Fruit fly (Drosophila melanogaster) whole organism, embryonic: ENCODE results near the gene CG42728.

Source experiments
- CG10209 ChIP-seq: fragments of 200-800 bp; sonication (Bioruptor generic); optimal IDR thresholded peaks from 3 replicates; lab custom pipeline; 2017; ENCODE audit warnings: missing biosample characterization, mild to moderate bottlenecking, missing genetic modification characterization, missing genetic modification reagents
- CG12236 ChIP-seq: fragments of 200-800 bp; sonication (Bioruptor generic); optimal IDR thresholded peaks from 2 replicates; lab custom pipeline; 2016; ENCODE audit warnings: missing biosample characterization, missing genetic modification characterization
- CG12942 ChIP-seq: fragments of 200-800 bp; sonication (Bioruptor generic); optimal IDR thresholded peaks from 3 replicates; lab custom pipeline; 2016; ENCODE audit warnings: missing biosample characterization, missing genetic modification characterization
- CG13775 ChIP-seq: fragments of 200-800 bp; sonication (Bioruptor generic); optimal IDR thresholded peaks from 3 replicates; lab custom pipeline; 2017; ENCODE audit warnings: missing biosample characterization, mild to moderate bottlenecking, missing genetic modification characterization
- CG1603 ChIP-seq: fragments of 200-800 bp; sonication (Bioruptor generic); optimal IDR thresholded peaks from 2 replicates; lab custom pipeline; 2019; ENCODE audit warnings: missing biosample characterization, mild to moderate bottlenecking, missing genetic modification characterization, moderate library complexity
- CG18619 ChIP-seq: fragments of 200-800 bp; sonication (Bioruptor generic); optimal IDR thresholded peaks from 3 replicates; lab custom pipeline; 2017; ENCODE audit warnings: missing biosample characterization, mild to moderate bottlenecking, missing genetic modification characterization
- CG2199 ChIP-seq: fragments of 200-800 bp; sonication (Bioruptor generic); IDR thresholded peaks from 3 replicates; pipeline ENCODE4 v1.3.6; 2022; ENCODE audit warnings: missing biosample characterization, missing genetic modification characterization
- CG2678 ChIP-seq: fragments of 200-800 bp; sonication (Bioruptor generic); optimal IDR thresholded peaks from 3 replicates; lab custom pipeline; 2019; ENCODE audit warnings: missing biosample characterization, mild to moderate bottlenecking, missing genetic modification characterization, moderate library complexity
- CG2889 ChIP-seq: fragments of 200-800 bp; sonication (Bioruptor generic); IDR thresholded peaks from 3 replicates; pipeline ENCODE4 v1.3.6; 2022; ENCODE audit warnings: missing biosample characterization, missing genetic modification characterization
- CG31441 ChIP-seq: fragments of 200-800 bp; sonication (Bioruptor generic); IDR thresholded peaks from 2 replicates; pipeline ENCODE4 v1.3.6; 2022; ENCODE audit warnings: missing biosample characterization, missing genetic modification characterization
- CG3163 ChIP-seq: fragments of 200-800 bp; sonication (Bioruptor generic); optimal IDR thresholded peaks from 3 replicates; lab custom pipeline; 2016; ENCODE audit warnings: missing biosample characterization, missing genetic modification characterization
- CG33557 ChIP-seq: fragments of 200-800 bp; sonication (Bioruptor generic); optimal IDR thresholded peaks from 2 replicates; lab custom pipeline; 2019; ENCODE audit warnings: missing biosample characterization, mild to moderate bottlenecking, missing genetic modification characterization, moderate library complexity
- CG4820 ChIP-seq: fragments of 200-800 bp; sonication (Bioruptor generic); optimal IDR thresholded peaks from 3 replicates; lab custom pipeline; 2016; ENCODE audit warnings: missing biosample characterization, missing genetic modification characterization
- CG5245 ChIP-seq: fragments of 200-800 bp; sonication (Bioruptor generic); optimal IDR thresholded peaks from 3 replicates; lab custom pipeline; 2016; ENCODE audit warnings: missing biosample characterization, missing genetic modification characterization
- CG6683 ChIP-seq: fragments of 200-800 bp; sonication (Bioruptor generic); optimal IDR thresholded peaks from 2 replicates; lab custom pipeline; 2017; ENCODE audit warnings: missing biosample characterization, mild to moderate bottlenecking, missing genetic modification characterization, missing genetic modification reagents
- CG7745 ChIP-seq: fragments of 200-800 bp; sonication (Bioruptor generic); optimal IDR thresholded peaks from 2 replicates; lab custom pipeline; 2018; ENCODE audit warnings: missing biosample characterization, mild to moderate bottlenecking, missing genetic modification characterization, moderate library complexity
- CG7928 ChIP-seq: fragments of 200-800 bp; sonication (Bioruptor generic); optimal IDR thresholded peaks from 2 replicates; lab custom pipeline; 2017; ENCODE audit warnings: missing biosample characterization, mild to moderate bottlenecking, missing genetic modification characterization
- CG7963 ChIP-seq: fragments of 200-800 bp; sonication (Bioruptor generic); IDR thresholded peaks from 3 replicates; pipeline ENCODE4 v1.3.6; 2022; ENCODE audit warnings: missing biosample characterization, missing genetic modification characterization; ENCODE audit not compliant: partially characterized antibody
- CG8765 ChIP-seq: fragments of 200-800 bp; sonication (Bioruptor generic); IDR thresholded peaks from 2 replicates; pipeline ENCODE4 v1.3.6; 2022; ENCODE audit warnings: missing biosample characterization, missing genetic modification characterization
- CG9215 ChIP-seq: fragments of 200-800 bp; sonication (Bioruptor generic); IDR thresholded peaks from 2 replicates; pipeline ENCODE4 v1.3.6; 2022; ENCODE audit warnings: missing biosample characterization, missing genetic modification characterization
- CG9932 ChIP-seq: fragments of 200-800 bp; sonication (Bioruptor generic); IDR thresholded peaks from 2 replicates; pipeline ENCODE4 v1.3.6; 2022; ENCODE audit warnings: missing biosample characterization, missing genetic modification characterization
- Dref ChIP-seq: fragments of 200-800 bp; sonication (Bioruptor generic); IDR thresholded peaks from 2 replicates; pipeline ENCODE4 v1.3.6; 2022; ENCODE audit warnings: missing biosample characterization, missing genetic modification characterization
- ERR ChIP-seq: fragments of 200-800 bp; sonication (Bioruptor generic); optimal IDR thresholded peaks from 2 replicates; lab custom pipeline; 2016; ENCODE audit warnings: missing biosample characterization, missing genetic modification characterization
- Fer2 ChIP-seq: fragments of 200-800 bp; sonication (Bioruptor generic); optimal IDR thresholded peaks from 2 replicates; lab custom pipeline; 2018; ENCODE audit warnings: missing biosample characterization, mild to moderate bottlenecking, missing genetic modification characterization, moderate library complexity
- HHEX ChIP-seq: fragments of 200-800 bp; sonication (Bioruptor generic); optimal IDR thresholded peaks from 3 replicates; lab custom pipeline; 2017; ENCODE audit warnings: missing biosample characterization, mild to moderate bottlenecking, missing genetic modification characterization, missing genetic modification reagents
- Hsf ChIP-seq: fragments of 200-800 bp; sonication (Bioruptor generic); optimal IDR thresholded peaks from 3 replicates; lab custom pipeline; 2016; ENCODE audit warnings: missing biosample characterization, missing genetic modification characterization
- Mrtf ChIP-seq: fragments of 200-800 bp; sonication (Bioruptor generic); IDR thresholded peaks from 3 replicates; pipeline ENCODE4 v1.3.6; 2022; ENCODE audit warnings: missing biosample characterization, missing genetic modification characterization
- Opbp ChIP-seq: fragments of 200-800 bp; sonication (Bioruptor generic); IDR thresholded peaks from 3 replicates; pipeline ENCODE4 v1.3.6; 2022; ENCODE audit warnings: missing biosample characterization, missing genetic modification characterization; ENCODE audit not compliant: partially characterized antibody
- Ravus ChIP-seq: fragments of 200-800 bp; sonication (Bioruptor generic); IDR thresholded peaks from 2 replicates; pipeline ENCODE4 v1.3.6; 2022; ENCODE audit warnings: missing biosample characterization, missing genetic modification characterization
- YL-1 ChIP-seq: fragments of 200-800 bp; sonication (Bioruptor generic); optimal IDR thresholded peaks from 3 replicates; lab custom pipeline; 2017; ENCODE audit warnings: missing biosample characterization, mild to moderate bottlenecking, missing genetic modification characterization
- abd-A ChIP-seq: fragments of 200-800 bp; sonication (Bioruptor generic); optimal IDR thresholded peaks from 3 replicates; lab custom pipeline; 2019; ENCODE audit warnings: missing biosample characterization, mild to moderate bottlenecking, missing genetic modification characterization, moderate library complexity
- cato ChIP-seq: fragments of 200-800 bp; sonication (Bioruptor generic); optimal IDR thresholded peaks from 2 replicates; lab custom pipeline; 2016; ENCODE audit warnings: missing biosample characterization, missing genetic modification characterization, borderline replicate concordance
- chif ChIP-seq, 2 experiments: fragments of 200-800 bp; sonication (Bioruptor generic); optimal IDR thresholded peaks; 3 replicates each; lab custom pipeline; 2016; ENCODE audit warnings: missing biosample characterization in 2 of 2, missing genetic modification characterization in 2 of 2
- chinmo ChIP-seq: fragments of 200-800 bp; sonication (Bioruptor generic); IDR thresholded peaks from 4 replicates; pipeline ENCODE4 v1.3.6; 2022; ENCODE audit warnings: missing biosample characterization, missing genetic modification characterization; ENCODE audit not compliant: partially characterized antibody
- chm ChIP-seq: fragments of 200-800 bp; sonication (Bioruptor generic); IDR thresholded peaks from 2 replicates; pipeline ENCODE4 v1.3.6; 2022; ENCODE audit warnings: missing biosample characterization, missing genetic modification characterization
- croc ChIP-seq: fragments of 200-800 bp; sonication (Bioruptor generic); conservative IDR thresholded peaks from 3 replicates; pipeline ENCODE4 v1.3.6; 2022; ENCODE audit warnings: missing biosample characterization, missing genetic modification characterization
- crp ChIP-seq, 2 experiments: fragments of 200-800 bp; sonication (Bioruptor generic); optimal IDR thresholded peaks; 2 replicates in 1 of 2; 3 replicates in 1 of 2; lab custom pipeline; 2017; ENCODE audit warnings: missing biosample characterization in 2 of 2, missing genetic modification characterization in 2 of 2, mild to moderate bottlenecking in 1 of 2, moderate library complexity in 1 of 2
- gce ChIP-seq: fragments of 200-800 bp; sonication (Bioruptor generic); IDR thresholded peaks from 3 replicates; pipeline ENCODE4 v1.3.6; 2022; ENCODE audit warnings: missing biosample characterization, missing genetic modification characterization
- gsb-n ChIP-seq: fragments of 200-800 bp; sonication (Bioruptor generic); optimal IDR thresholded peaks from 3 replicates; lab custom pipeline; 2018; ENCODE audit warnings: missing biosample characterization, mild to moderate bottlenecking, missing genetic modification characterization
- hbn ChIP-seq: fragments of 200-800 bp; sonication (Bioruptor generic); IDR thresholded peaks from 2 replicates; pipeline ENCODE4 v1.3.6; 2022; ENCODE audit warnings: missing biosample characterization, missing genetic modification characterization; ENCODE audit not compliant: partially characterized antibody
- hth ChIP-seq: fragments of >200 bp; optimal IDR thresholded peaks from 2 replicates; lab custom pipeline; 2017; ENCODE audit warnings: inconsistent platforms
- peb ChIP-seq: fragments of 200-800 bp; sonication (Bioruptor generic); IDR thresholded peaks from 2 replicates; pipeline ENCODE4 v1.3.6; 2022; ENCODE audit warnings: missing biosample characterization, missing genetic modification characterization
- salm ChIP-seq: fragments of 200-800 bp; sonication (Bioruptor generic); optimal IDR thresholded peaks from 2 replicates; lab custom pipeline; 2018; ENCODE audit warnings: missing biosample characterization, mild to moderate bottlenecking, missing genetic modification characterization
- sima ChIP-seq: fragments of 200-800 bp; sonication (Bioruptor generic); optimal IDR thresholded peaks from 2 replicates; lab custom pipeline; 2016; ENCODE audit warnings: missing biosample characterization, missing genetic modification characterization
- sqz ChIP-seq: fragments of 200-800 bp; sonication (Bioruptor generic); optimal IDR thresholded peaks from 3 replicates; lab custom pipeline; 2018; ENCODE audit warnings: missing biosample characterization, mild to moderate bottlenecking, missing genetic modification characterization
- ttk ChIP-seq: fragments of 200-800 bp; sonication (Bioruptor generic); IDR thresholded peaks from 2 replicates; pipeline ENCODE4 v2.1.2; 2022; ENCODE audit warnings: missing biosample characterization, missing genetic modification characterization
- vvl ChIP-seq: fragments of 200-800 bp; sonication (Bioruptor generic); IDR thresholded peaks from 2 replicates; pipeline ENCODE4 v1.3.6; 2022; ENCODE audit warnings: missing biosample characterization, missing genetic modification characterization
- wek ChIP-seq: fragments of 200-800 bp; sonication (Bioruptor generic); optimal IDR thresholded peaks from 3 replicates; lab custom pipeline; 2018; ENCODE audit warnings: missing biosample characterization, mild to moderate bottlenecking, missing genetic modification characterization, moderate library complexity

Gene CG42728

DNA sequence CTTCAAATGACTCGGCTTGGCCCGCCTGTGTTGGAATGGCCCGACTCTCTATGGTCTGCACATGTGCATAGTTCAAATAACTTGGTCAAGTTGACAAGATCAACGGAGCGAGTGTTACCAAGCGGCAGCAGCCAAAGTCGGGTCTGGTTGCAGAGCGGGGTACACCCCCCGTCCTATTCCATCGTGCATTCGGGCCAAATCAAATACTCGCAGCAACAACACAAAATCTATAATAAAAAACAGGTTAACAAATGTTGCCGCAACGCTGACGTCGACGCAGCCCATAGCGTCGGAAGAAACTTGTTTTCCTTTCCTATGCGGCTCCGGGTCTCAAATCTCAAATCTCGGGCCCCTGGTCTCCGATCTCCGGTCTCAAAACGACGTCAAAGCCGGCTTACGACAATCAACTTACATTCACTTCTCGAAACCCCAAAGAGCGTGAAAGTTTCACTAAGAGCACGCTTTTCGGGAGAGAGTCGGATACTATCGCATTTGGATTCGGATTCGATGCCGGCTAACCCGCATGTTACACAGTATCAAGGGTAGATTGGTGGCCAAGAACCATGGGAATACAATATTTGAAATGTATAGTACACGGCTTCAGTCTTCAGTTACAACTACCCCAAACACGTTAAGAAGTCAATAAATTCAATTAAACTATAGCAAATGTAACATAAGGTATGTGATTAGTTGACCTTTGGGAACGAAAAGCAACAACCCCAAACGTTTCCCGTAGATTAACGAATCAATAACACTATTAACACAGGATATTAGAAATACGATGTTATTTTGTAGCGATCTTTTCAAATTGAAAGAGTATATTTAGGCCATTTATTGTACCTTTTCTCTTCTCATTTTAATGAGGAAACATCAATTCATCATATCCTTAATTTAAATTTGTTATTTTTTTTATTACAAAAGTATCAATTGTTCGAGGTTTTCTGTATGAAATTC is 6.6 kb upstream of the CG42728 start (continued):
- TF ChIP-seq abd-A (peak; percentile 28), CG2678 (tag; lab: Kevin White, UChicago) (peak; percentile 81), CG13775 (GFP tag; lab: Kevin White, UChicago) (peak; percentile 84), CG7963 (GFP tag; lab: Robert Waterston, UW) (no peak), CG9215 (peak; percentile 60), CG1603 (tag; lab: Kevin White, UChicago) (peak; percentile 44), CG4820 (GFP tag; lab: Kevin White, UChicago) (peak; percentile 40), chif (GFP tag; optimal IDR thresholded peaks at IDR 0.05; lab: Kevin White, UChicago) (peak; percentile 43 to 64), CG18619 (GFP tag; lab: Kevin White, UChicago) (peak; percentile 87), gsb-n (tag; lab: Kevin White, UChicago) (peak; percentile 34), wek (no peak), ERR (no peak), hth (lab: Kevin White, UChicago) (no peak), CG9932 (peak; percentile 66), CG8765 (GFP tag; lab: Robert Waterston, UW) (no peak), YL-1 (GFP tag; lab: Kevin White, UChicago) (no peak), Fer2 (tag; lab: Kevin White, UChicago) (no peak), sima (GFP tag; lab: Kevin White, UChicago) (no peak), Mrtf (GFP tag; lab: Robert Waterston, UW) (no peak), gce (GFP tag; lab: Robert Waterston, UW) (no peak), salm (tag; lab: Kevin White, UChicago) (no peak), hbn (no peak), Hsf (GFP tag; lab: Kevin White, UChicago) (peak; percentile 57), CG7745 (tag; lab: Kevin White, UChicago) (no peak), Opbp (GFP tag; lab: Robert Waterston, UW) (no peak), CG10209 (peak; percentile 76), CG12942 (GFP tag; lab: Kevin White, UChicago) (peak; percentile 43), chinmo (GFP tag; lab: Robert Waterston, UW) (peak; percentile 97), CG31441 (GFP tag; lab: Robert Waterston, UW) (peak; percentile 59; the same call in 1 of the 2 replicates), Dref (GFP tag; lab: Robert Waterston, UW) (no peak), CG7928 (no peak), croc (GFP tag; lab: Robert Waterston, UW) (no peak), CG2199 (GFP tag; lab: Robert Waterston, UW) (peak; percentile 10; the same call in 1 of the 3 replicates), ttk (GFP tag; lab: Robert Waterston, UW) (no peak), HHEX (GFP tag; lab: Kevin White, UChicago) (peak; percentile 32), CG5245 (GFP tag; lab: Kevin White, UChicago) (no peak), sqz (GFP tag; lab: Kevin White, UChicago) (peak; percentile 69), Ravus (GFP tag; lab: Robert Waterston, UW) (no peak), cato (GFP tag; lab: Kevin White, UChicago) (peak; percentile 45), peb (GFP tag; lab: Robert Waterston, UW) (no peak), CG6683 (GFP tag; lab: Kevin White, UChicago) (peak; percentile 27), chm (GFP tag; lab: Robert Waterston, UW) (no peak), crp (GFP tag; optimal IDR thresholded peaks at IDR 0.05; lab: Kevin White, UChicago) (peak in 1 of 2 experiments; percentile 28), CG12236 (GFP tag; lab: Kevin White, UChicago) (peak; percentile 5), CG2889 (GFP tag; lab: Robert Waterston, UW) (no peak), vvl (GFP tag; lab: Robert Waterston, UW) (peak; percentile 11; the same call in 1 of the 2 replicates), CG3163 (GFP tag; lab: Kevin White, UChicago) (peak; percentile 93), CG33557 (GFP tag; lab: Kevin White, UChicago) (peak; percentile 52)
